Fruit fly (Drosophila melanogaster) whole organism, prepupa: ENCODE measurements around the gene Vps2.

ENCODE experiments used
- CG10631 ChIP-seq: fragments of 200-800 bp; sonication (Bioruptor generic); optimal IDR thresholded peaks from 2 replicates; lab custom pipeline; 2016; ENCODE audit warnings: missing biosample characterization, missing genetic modification characterization
- CG10669 ChIP-seq: fragments of 200-800 bp; sonication (Bioruptor generic); optimal IDR thresholded peaks from 3 replicates; lab custom pipeline; 2018; ENCODE audit warnings: missing biosample characterization, mild to moderate bottlenecking, missing genetic modification characterization, moderate library complexity
- CG11294 ChIP-seq: fragments of 200-800 bp; sonication (Bioruptor generic); IDR thresholded peaks from 2 replicates; pipeline ENCODE4 v1.3.6; 2022; ENCODE audit warnings: missing biosample characterization, missing genetic modification characterization
- CG11762 ChIP-seq: fragments of 200-800 bp; sonication (Bioruptor generic); optimal IDR thresholded peaks from 3 replicates; lab custom pipeline; 2016; ENCODE audit warnings: missing biosample characterization, missing genetic modification characterization; ENCODE audit not compliant: insufficient read depth
- CG15336 ChIP-seq: fragments of 200-800 bp; sonication (Bioruptor generic); IDR thresholded peaks from 2 replicates; pipeline ENCODE4 v1.3.6; 2022; ENCODE audit warnings: missing biosample characterization, missing genetic modification characterization
- CG3919 ChIP-seq: fragments of 200-800 bp; sonication (Bioruptor generic); optimal IDR thresholded peaks from 3 replicates; lab custom pipeline; 2016; ENCODE audit warnings: missing biosample characterization, missing genetic modification characterization
- CG6163 ChIP-seq: fragments of 200-800 bp; sonication (Bioruptor generic); IDR thresholded peaks from 3 replicates; pipeline ENCODE4 v1.3.6; 2022; ENCODE audit warnings: missing biosample characterization, missing genetic modification characterization
- CG6276 ChIP-seq: fragments of 200-800 bp; sonication (Bioruptor generic); optimal IDR thresholded peaks from 2 replicates; lab custom pipeline; 2017; ENCODE audit warnings: missing biosample characterization, mild to moderate bottlenecking, missing genetic modification characterization
- CG6808 ChIP-seq: fragments of 200-800 bp; sonication (Bioruptor generic); optimal IDR thresholded peaks from 3 replicates; lab custom pipeline; 2017; ENCODE audit warnings: missing biosample characterization, missing genetic modification characterization, mild to moderate bottlenecking, moderate library complexity, missing genetic modification reagents
- CG6854 ChIP-seq: fragments of 200-800 bp; sonication (Bioruptor generic); optimal IDR thresholded peaks from 2 replicates; lab custom pipeline; 2017; ENCODE audit warnings: missing biosample characterization, mild to moderate bottlenecking, missing genetic modification characterization
- CG8119 ChIP-seq: fragments of 200-800 bp; sonication (Bioruptor generic); IDR thresholded peaks from 3 replicates; pipeline ENCODE4 v1.3.6; 2022; ENCODE audit warnings: missing biosample characterization, missing genetic modification characterization
- CG8319 ChIP-seq: fragments of 200-800 bp; sonication (Bioruptor generic); optimal IDR thresholded peaks from 3 replicates; lab custom pipeline; 2016; ENCODE audit warnings: missing biosample characterization, missing genetic modification characterization
- CG9139 ChIP-seq: fragments of 200-800 bp; sonication (Bioruptor generic); optimal IDR thresholded peaks from 3 replicates; lab custom pipeline; 2017; ENCODE audit warnings: missing biosample characterization, mild to moderate bottlenecking, missing genetic modification characterization
- Eip75B ChIP-seq: fragments of 200-800 bp; sonication (Bioruptor generic); optimal IDR thresholded peaks from 3 replicates; lab custom pipeline; 2016; ENCODE audit warnings: missing biosample characterization, missing genetic modification characterization
- Eip78C ChIP-seq: fragments of 200-800 bp; sonication (Bioruptor generic); peaks from one replicate; lab custom pipeline; 2016; ENCODE audit warnings: missing biosample characterization, missing genetic modification characterization
- Eip93F ChIP-seq: fragments of 200-800 bp; sonication (Bioruptor generic); optimal IDR thresholded peaks from 2 replicates; lab custom pipeline; 2016; ENCODE audit warnings: missing biosample characterization, mild to moderate bottlenecking, missing genetic modification characterization
- Ets21C ChIP-seq: fragments of 200-800 bp; sonication (Bioruptor generic); optimal IDR thresholded peaks from 3 replicates; lab custom pipeline; 2016; ENCODE audit warnings: missing biosample characterization, missing genetic modification characterization
- Ets96B ChIP-seq: fragments of 200-800 bp; optimal IDR thresholded peaks from 2 replicates; lab custom pipeline; 2019; ENCODE audit warnings: missing biosample characterization, mild to moderate bottlenecking, missing genetic modification characterization, moderate library complexity
- Gug ChIP-seq: fragments of 200-800 bp; sonication (Bioruptor generic); IDR thresholded peaks from 2 replicates; pipeline ENCODE4 v1.3.6; 2022; ENCODE audit warnings: missing biosample characterization, missing genetic modification characterization
- Hr39 ChIP-seq: fragments of 200-800 bp; sonication (Bioruptor generic); optimal IDR thresholded peaks from 2 replicates; lab custom pipeline; 2016; ENCODE audit warnings: missing biosample characterization, missing genetic modification characterization
- Lpt ChIP-seq: fragments of 200-800 bp; sonication (Bioruptor generic); optimal IDR thresholded peaks from 3 replicates; lab custom pipeline; 2016; ENCODE audit warnings: missing biosample characterization, missing genetic modification characterization
- Met ChIP-seq: fragments of 200-800 bp; sonication (Bioruptor generic); optimal IDR thresholded peaks from 3 replicates; lab custom pipeline; 2016; ENCODE audit warnings: missing biosample characterization, missing genetic modification characterization
- Smox ChIP-seq: fragments of 200-800 bp; sonication (Bioruptor generic); optimal IDR thresholded peaks from 3 replicates; lab custom pipeline; 2016; ENCODE audit warnings: missing biosample characterization, missing genetic modification characterization
- Sox102F ChIP-seq: fragments of 200-800 bp; sonication (Bioruptor generic); optimal IDR thresholded peaks from 2 replicates; lab custom pipeline; 2016; ENCODE audit warnings: missing biosample characterization, mild to moderate bottlenecking, missing genetic modification characterization
- Sox15 ChIP-seq: fragments of 200-800 bp; sonication (Bioruptor generic); optimal IDR thresholded peaks from 3 replicates; lab custom pipeline; 2016; ENCODE audit warnings: missing biosample characterization, missing genetic modification characterization
- acj6 ChIP-seq: fragments of 200-800 bp; sonication (Bioruptor generic); optimal IDR thresholded peaks from 3 replicates; lab custom pipeline; 2016; ENCODE audit warnings: missing biosample characterization, missing genetic modification characterization
- cyc ChIP-seq: fragments of 200-800 bp; sonication (Bioruptor generic); optimal IDR thresholded peaks from 3 replicates; lab custom pipeline; 2016; ENCODE audit warnings: missing biosample characterization, missing genetic modification characterization
- dac ChIP-seq: fragments of 200-800 bp; sonication (Bioruptor generic); optimal IDR thresholded peaks from 2 replicates; lab custom pipeline; 2017; ENCODE audit warnings: missing biosample characterization, mild to moderate bottlenecking, missing genetic modification characterization
- dsx ChIP-seq: fragments of 200-800 bp; optimal IDR thresholded peaks from 3 replicates; lab custom pipeline; 2019; ENCODE audit warnings: missing biosample characterization, mild to moderate bottlenecking, missing genetic modification characterization, moderate library complexity; ENCODE audit not compliant: poor library complexity, severe bottlenecking
- esn ChIP-seq: fragments of 200-800 bp; sonication (Bioruptor generic); optimal IDR thresholded peaks from 2 replicates; lab custom pipeline; 2016; ENCODE audit warnings: missing biosample characterization, mild to moderate bottlenecking, missing genetic modification characterization, moderate library complexity
- fd85E ChIP-seq: fragments of 200-800 bp; sonication (Bioruptor generic); optimal IDR thresholded peaks from 3 replicates; lab custom pipeline; 2016; ENCODE audit warnings: missing biosample characterization, missing genetic modification characterization
- fkh ChIP-seq: fragments of 200-800 bp; sonication (Bioruptor generic); optimal IDR thresholded peaks from 3 replicates; lab custom pipeline; 2017; ENCODE audit warnings: missing biosample characterization, mild to moderate bottlenecking, missing genetic modification characterization, moderate library complexity
- net ChIP-seq: fragments of 200-800 bp; sonication (Bioruptor generic); optimal IDR thresholded peaks from 3 replicates; lab custom pipeline; 2016; ENCODE audit warnings: missing biosample characterization, missing genetic modification characterization
- pdm3 ChIP-seq: fragments of 200-800 bp; sonication (Bioruptor generic); optimal IDR thresholded peaks from 3 replicates; lab custom pipeline; 2016; ENCODE audit warnings: missing biosample characterization, missing genetic modification characterization
- spab ChIP-seq: fragments of 200-800 bp; sonication (Bioruptor generic); optimal IDR thresholded peaks from 2 replicates; lab custom pipeline; 2017; ENCODE audit warnings: missing biosample characterization, mild to moderate bottlenecking, missing genetic modification characterization, missing genetic modification reagents
- ss ChIP-seq, 2 experiments: fragments of 200-800 bp; sonication (Bioruptor generic); optimal IDR thresholded peaks; 2 replicates in 1 of 2; 3 replicates in 1 of 2; lab custom pipeline; 2017 to 2018; ENCODE audit warnings: mild to moderate bottlenecking in 2 of 2, missing biosample characterization in 2 of 2, missing genetic modification characterization in 2 of 2, moderate library complexity in 1 of 2
- svp ChIP-seq: fragments of 200-800 bp; sonication (Bioruptor generic); peaks from one replicate; lab custom pipeline; 2016; ENCODE audit warnings: missing biosample characterization, missing genetic modification characterization
- topi ChIP-seq: fragments of 200-800 bp; sonication (Bioruptor generic); optimal IDR thresholded peaks from 3 replicates; lab custom pipeline; 2016; ENCODE audit warnings: missing biosample characterization, missing genetic modification characterization

Gene Vps2

DNA sequence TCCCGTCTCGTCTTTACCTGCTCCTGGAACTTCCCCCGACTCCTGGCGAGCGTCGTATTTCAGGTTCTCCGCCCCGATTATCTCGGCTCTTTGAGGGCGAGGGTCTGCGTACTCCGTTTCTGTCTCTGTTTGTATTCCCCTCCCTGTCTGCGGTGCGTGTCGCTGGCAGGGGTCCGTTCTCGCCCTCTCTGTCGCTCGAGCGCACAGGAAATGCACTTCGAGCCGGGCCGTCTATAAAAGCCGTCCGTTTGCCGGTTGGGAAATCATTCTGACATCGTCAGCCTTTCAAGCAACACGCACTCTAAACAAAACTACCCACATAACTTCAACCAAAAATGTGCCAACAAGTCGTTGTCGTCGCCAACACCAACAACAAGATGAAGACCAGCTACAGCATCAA lies 42.0 kb upstream of the Vps2 start (continued):
- TF ChIP-seq CG10631 (GFP tag; lab: Kevin White, UChicago) (no peak), CG3919 (GFP tag; lab: Kevin White, UChicago) (no peak), pdm3 (no peak), CG6808 (GFP tag; lab: Kevin White, UChicago) (peak; percentile 25), CG6163 (GFP tag; lab: Robert Waterston, UW) (no peak), CG11762 (no peak), svp (GFP tag; lab: Kevin White, UChicago) (peak; percentile 44), CG8119 (no peak), acj6 (GFP tag; lab: Kevin White, UChicago) (no peak), Sox102F (GFP tag; lab: Kevin White, UChicago) (peak; percentile 33), CG9139 (no peak), topi (GFP tag; lab: Kevin White, UChicago) (no peak), Hr39 (no peak), CG8319 (GFP tag; lab: Kevin White, UChicago) (no peak), CG15336 (no peak), CG11294 (GFP tag; lab: Robert Waterston, UW) (no peak), cyc (GFP tag; lab: Kevin White, UChicago) (no peak), ss (GFP tag; optimal IDR thresholded peaks at IDR 0.05; lab: Kevin White, UChicago) (peak; percentile 36 to 86), Smox (GFP tag; lab: Kevin White, UChicago) (no peak), Lpt (no peak), fd85E (GFP tag; lab: Kevin White, UChicago) (no peak), CG6854 (GFP tag; lab: Kevin White, UChicago) (peak; percentile 59), Gug (GFP tag; lab: Robert Waterston, UW) (no peak), Eip93F (GFP tag; lab: Kevin White, UChicago) (no peak), net (GFP tag; lab: Kevin White, UChicago) (peak; percentile 13), spab (GFP tag; lab: Kevin White, UChicago) (no peak), dsx (peak; percentile 17), Ets21C (GFP tag; lab: Kevin White, UChicago) (no peak), CG10669 (GFP tag; lab: Kevin White, UChicago) (no peak), fkh (GFP tag; lab: Kevin White, UChicago) (peak; percentile 37), dac (GFP tag; lab: Kevin White, UChicago) (no peak), Ets96B (no peak), Eip75B (no peak), Eip78C (GFP tag; lab: Kevin White, UChicago) (no peak), Sox15 (GFP tag; lab: Kevin White, UChicago) (no peak), CG6276 (GFP tag; lab: Kevin White, UChicago) (no peak)

DNA sequence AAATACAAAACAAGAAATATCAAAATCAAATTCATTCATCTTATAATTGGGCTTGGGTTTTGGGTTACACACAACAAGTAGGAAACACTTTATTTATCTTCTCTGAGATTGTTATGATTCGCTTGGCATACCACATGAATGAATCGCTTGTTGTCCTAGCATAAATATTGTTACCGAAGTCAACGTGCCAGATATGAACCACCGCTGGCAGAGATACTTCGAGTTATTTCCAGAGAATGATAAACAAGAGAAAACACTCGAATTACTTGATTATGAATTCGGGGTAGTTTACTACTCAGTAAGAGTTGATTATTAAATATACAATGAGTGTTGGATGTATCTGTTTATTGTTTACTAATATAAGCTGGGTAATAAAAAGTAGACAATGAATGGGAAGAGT lies 41.1 kb upstream of the Vps2 start:
- TF ChIP-seq CG8119 (no peak), CG10669 (GFP tag; lab: Kevin White, UChicago) (no peak), Eip75B (no peak), esn (GFP tag; lab: Kevin White, UChicago) (no peak), CG6808 (GFP tag; lab: Kevin White, UChicago) (no peak), Ets21C (GFP tag; lab: Kevin White, UChicago) (no peak), Eip78C (GFP tag; lab: Kevin White, UChicago) (peak; percentile 60), Gug (GFP tag; lab: Robert Waterston, UW) (no peak), Sox102F (GFP tag; lab: Kevin White, UChicago) (no peak), fkh (GFP tag; lab: Kevin White, UChicago) (peak; percentile 94), svp (GFP tag; lab: Kevin White, UChicago) (peak; percentile 32), net (GFP tag; lab: Kevin White, UChicago) (no peak), Met (no peak), cyc (GFP tag; lab: Kevin White, UChicago) (no peak)

DNA sequence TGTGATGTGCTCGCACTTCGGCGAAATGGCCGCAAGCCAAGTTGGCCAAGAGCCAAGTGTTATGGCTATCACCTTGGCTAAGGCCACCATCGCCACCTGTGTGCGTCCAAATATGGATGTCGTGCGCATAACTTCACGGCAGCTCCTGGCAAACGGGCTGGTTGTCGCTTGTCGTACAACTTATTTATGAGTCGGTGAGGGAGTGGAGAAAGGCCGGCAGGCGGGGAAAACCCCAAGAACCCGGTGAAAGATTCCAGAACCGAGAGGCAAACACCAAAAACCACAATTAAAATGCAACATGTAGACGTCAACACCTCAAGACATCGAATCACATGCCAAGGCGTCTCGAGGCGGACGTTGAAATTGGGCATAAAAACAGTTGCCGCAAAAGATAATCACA lies 40.3 kb upstream of the Vps2 start:
- TF ChIP-seq CG6808 (GFP tag; lab: Kevin White, UChicago) = no peak
- peak; percentile 36 for TF ChIP-seq svp (GFP tag; lab: Kevin White, UChicago)
